Fruit fly (Drosophila melanogaster) whole organism, wandering third instar larva: ENCODE results near the gene CG18787.

Experiments used
- HLH106 ChIP-seq: fragments of 200-800 bp; optimal IDR thresholded peaks from 3 replicates; lab custom pipeline; 2019; ENCODE audit warnings: missing biosample characterization, mild to moderate bottlenecking, missing genetic modification characterization, moderate library complexity
- foxo ChIP-seq, 2 experiments: fragments of 200-800 bp; sonication (Bioruptor generic); optimal IDR thresholded peaks; 2 replicates in 1 of 2; 3 replicates in 1 of 2; lab custom pipeline; 2016 to 2017; ENCODE audit warnings: missing biosample characterization in 2 of 2, missing genetic modification characterization in 2 of 2
- tai ChIP-seq: sonication (Bioruptor generic); optimal IDR thresholded peaks from 2 replicates; lab custom pipeline; 2016; ENCODE audit warnings: missing biosample characterization, missing genetic modification characterization

dm6 chr2L:12004211-12004979 is 5.3 kb upstream of the CG18787 start:
- TF ChIP-seq HLH106 (tag; lab: Kevin White, UChicago) = no peak
- peak in 1 of 2 experiments; percentile 22 for TF ChIP-seq foxo (GFP tag; optimal IDR thresholded peaks at IDR 0.05; lab: Kevin White, UChicago)
- no peak for TF ChIP-seq tai
